Worm (Caenorhabditis elegans) whole organism, midembryonic: ENCODE measurements around the gene C06A12.8.

Source experiments
- flt-1 ChIP-seq: fragments of 200-800 bp; sonication (Bioruptor generic); IDR thresholded peaks from 2 replicates; pipeline ENCODE4 v1.3.6; 2022; ENCODE audit warnings: missing genetic modification characterization, missing compliant biosample characterization
- ref-1 ChIP-seq: fragments of 200-800 bp; sonication (Bioruptor generic); conservative IDR thresholded peaks from 2 replicates; pipeline ENCODE4 v1.3.6; 2022; ENCODE audit warnings: missing genetic modification reagents, missing genetic modification characterization, missing compliant biosample characterization
- ztf-29 ChIP-seq: fragments of 200-800 bp; sonication (Bioruptor generic); IDR thresholded peaks from 2 replicates; pipeline ENCODE4 v1.3.6; 2022; ENCODE audit warnings: missing genetic modification reagents, missing genetic modification characterization, missing compliant biosample characterization

- no peak for TF ChIP-seq ref-1 (GFP tag; lab: Robert Waterston, UW)
- TF ChIP-seq flt-1 (GFP tag; lab: Robert Waterston, UW): no peak
- TF ChIP-seq ztf-29 (GFP tag; lab: Robert Waterston, UW): no peak
These were observed 4.8 kb upstream of the C06A12.8 start for ce11 chrIV:17432223-17432826.
